Worm (Caenorhabditis elegans) whole organism, L2 larva: ENCODE measurements around the gene F45E10.2.

Experiments
- aly-2 ChIP-seq: fragments of 150-350 bp; optimal IDR thresholded peaks from 2 replicates; lab custom pipeline; 2014; ENCODE audit warnings: missing biosample characterization, missing genetic modification characterization
- lin-39 ChIP-seq: fragments of 150-350 bp; optimal IDR thresholded peaks from 2 replicates; lab custom pipeline; 2014; ENCODE audit warnings: missing biosample characterization, missing genetic modification reagents, missing genetic modification characterization
- nhr-11 ChIP-seq: fragments of 150-350 bp; optimal IDR thresholded peaks from 2 replicates; lab custom pipeline; 2014; ENCODE audit warnings: missing biosample characterization, missing genetic modification characterization
- nhr-12 ChIP-seq: fragments of 150-350 bp; optimal IDR thresholded peaks from 2 replicates; lab custom pipeline; 2014; ENCODE audit warnings: missing biosample characterization, missing genetic modification characterization
- nhr-129 ChIP-seq: fragments of 150-350 bp; optimal IDR thresholded peaks from 2 replicates; lab custom pipeline; 2014; ENCODE audit warnings: missing biosample characterization, missing genetic modification characterization
- nhr-237 ChIP-seq: fragments of 150-350 bp; optimal IDR thresholded peaks from 2 replicates; lab custom pipeline; 2014; ENCODE audit warnings: missing biosample characterization, missing genetic modification characterization
- nhr-6 ChIP-seq: fragments of 150-350 bp; optimal IDR thresholded peaks from 2 replicates; lab custom pipeline; 2014; ENCODE audit warnings: missing biosample characterization, missing genetic modification characterization
- peb-1 ChIP-seq: fragments of 150-350 bp; optimal IDR thresholded peaks from 2 replicates; lab custom pipeline; 2014; ENCODE audit warnings: missing biosample characterization, missing genetic modification characterization
- snpc-4 ChIP-seq: fragments of 150-350 bp; optimal IDR thresholded peaks from 2 replicates; lab custom pipeline; 2014; ENCODE audit warnings: missing biosample characterization, missing genetic modification characterization
- unc-39 ChIP-seq: fragments of 150-350 bp; optimal IDR thresholded peaks from 2 replicates; lab custom pipeline; 2014; ENCODE audit warnings: missing biosample characterization, missing genetic modification characterization
- unc-62 ChIP-seq: fragments of 150-350 bp; optimal IDR thresholded peaks from 2 replicates; lab custom pipeline; 2014; ENCODE audit warnings: missing biosample characterization, missing genetic modification reagents, missing genetic modification characterization

- no peak for TF ChIP-seq peb-1 (tag; lab: Kevin White, UChicago)
- no peak for TF ChIP-seq nhr-129 (tag; lab: Kevin White, UChicago)
- no peak for TF ChIP-seq aly-2 (tag; lab: Kevin White, UChicago)
- no peak for TF ChIP-seq nhr-11 (tag; lab: Kevin White, UChicago)
- no peak for TF ChIP-seq nhr-12
- no peak for TF ChIP-seq unc-62 (GFP tag; lab: Kevin White, UChicago)
- TF ChIP-seq lin-39 (tag; lab: Kevin White, UChicago): no peak
- no peak for TF ChIP-seq nhr-6
- TF ChIP-seq unc-39 (tag; lab: Kevin White, UChicago): no peak
- TF ChIP-seq snpc-4 (tag; lab: Kevin White, UChicago): no peak
- no peak for TF ChIP-seq nhr-237 (tag; lab: Kevin White, UChicago)
These were observed 4.4 kb downstream of the F45E10.2 start for ce11 chrII:11050678-11051077.
